Worm (Caenorhabditis elegans): ENCODE data around the gene dre-1.
A peak's percentile ranks its signal among the peaks of the same experiment; 100 is the strongest.

DNA sequence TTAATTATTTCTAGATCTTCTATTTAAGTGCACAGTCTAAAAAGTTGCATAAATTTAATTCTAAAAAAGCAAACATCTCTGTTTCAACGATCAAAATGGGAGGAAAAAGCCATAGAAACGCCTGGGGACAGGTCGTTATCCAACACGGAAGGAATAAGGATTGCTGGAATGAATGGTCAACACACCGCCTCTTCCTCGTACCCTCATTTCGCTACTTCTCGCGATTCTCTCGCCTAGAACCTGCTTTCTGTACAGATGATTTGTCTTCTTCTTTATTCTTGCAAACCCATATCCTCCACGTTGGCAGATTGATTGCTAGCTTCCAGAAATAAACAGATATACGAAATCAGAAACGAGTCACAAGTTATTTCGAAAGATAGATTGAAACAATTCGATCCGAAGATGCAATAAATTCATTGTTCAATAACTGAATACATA, 31.4 kb downstream of the dre-1 start, which contains the start of gene dpy-11:
- TF ChIP-seq lin-39 (tag; optimal IDR thresholded peaks at IDR 0.05) (no peak), unc-55 (GFP tag; optimal IDR thresholded peaks at IDR 0.05) (no peak), mdl-1 (tag; optimal IDR thresholded peaks at IDR 0.05) (peak in 1 of 2 experiments; percentile 0), blmp-1 (tag; optimal IDR thresholded peaks at IDR 0.05; ENCODE audit: insufficient read depth) (peak; percentile 37), egl-27 (tag; optimal IDR thresholded peaks at IDR 0.05) (no peak), fos-1 (tag; optimal IDR thresholded peaks at IDR 0.05) (peak; percentile 36), nhr-11 (tag; optimal IDR thresholded peaks at IDR 0.05) (no peak), nhr-12 (tag; optimal IDR thresholded peaks at IDR 0.05) (no peak), elt-1 (tag; optimal IDR thresholded peaks at IDR 0.05) (no peak), mab-5 (tag; optimal IDR thresholded peaks at IDR 0.05) (peak; percentile 17)
